Fruit fly (Drosophila melanogaster) whole organism, embryonic: ENCODE measurements around the gene alpha-Man-Ia.
A peak's percentile ranks its signal among the peaks of the same experiment; 100 is the strongest.

Experiments
- Atf-2 ChIP-seq: fragments of 200-800 bp; sonication (Bioruptor generic); optimal IDR thresholded peaks from 2 replicates; lab custom pipeline; 2016; ENCODE audit warnings: missing biosample characterization, missing genetic modification characterization
- Bteb2 ChIP-seq: fragments of 200-800 bp; sonication (Bioruptor generic); optimal IDR thresholded peaks from 2 replicates; lab custom pipeline; 2016; ENCODE audit warnings: missing biosample characterization, missing genetic modification characterization
- CG12391 ChIP-seq: fragments of 200-800 bp; sonication (Bioruptor generic); optimal IDR thresholded peaks from 3 replicates; lab custom pipeline; 2018; ENCODE audit warnings: missing biosample characterization, mild to moderate bottlenecking, missing genetic modification characterization, moderate library complexity
- CG13624 ChIP-seq: fragments of 200-800 bp; sonication (Bioruptor generic); optimal IDR thresholded peaks from 2 replicates; lab custom pipeline; 2016; ENCODE audit warnings: missing biosample characterization, missing genetic modification characterization
- CG15073 ChIP-seq: fragments of 200-800 bp; sonication (Bioruptor generic); optimal IDR thresholded peaks from 2 replicates; lab custom pipeline; 2016; ENCODE audit warnings: missing biosample characterization, missing genetic modification characterization
- CG15269 ChIP-seq: fragments of 200-800 bp; sonication (Bioruptor generic); optimal IDR thresholded peaks from 2 replicates; lab custom pipeline; 2018; ENCODE audit warnings: missing biosample characterization, mild to moderate bottlenecking, missing genetic modification characterization, moderate library complexity
- CG2120 ChIP-seq: fragments of 200-800 bp; sonication (Bioruptor generic); optimal IDR thresholded peaks from 3 replicates; lab custom pipeline; 2016; ENCODE audit warnings: missing biosample characterization, missing genetic modification characterization
- CG2712 ChIP-seq: fragments of 200-800 bp; optimal IDR thresholded peaks from 3 replicates; lab custom pipeline; 2019; ENCODE audit warnings: missing biosample characterization, mild to moderate bottlenecking, missing genetic modification characterization, moderate library complexity
- CG30020 ChIP-seq: fragments of 200-800 bp; optimal IDR thresholded peaks from 2 replicates; lab custom pipeline; 2019; ENCODE audit warnings: missing biosample characterization, mild to moderate bottlenecking, missing genetic modification characterization, moderate library complexity
- CG4617 ChIP-seq: fragments of 200-800 bp; sonication (Bioruptor generic); optimal IDR thresholded peaks from 3 replicates; lab custom pipeline; 2016; ENCODE audit warnings: missing biosample characterization, missing genetic modification characterization, borderline replicate concordance
- CG5245 ChIP-seq: fragments of 200-800 bp; sonication (Bioruptor generic); optimal IDR thresholded peaks from 3 replicates; lab custom pipeline; 2016; ENCODE audit warnings: missing biosample characterization, missing genetic modification characterization
- CG9437 ChIP-seq: fragments of 200-800 bp; sonication (Bioruptor generic); optimal IDR thresholded peaks from 2 replicates; lab custom pipeline; 2018; ENCODE audit warnings: missing biosample characterization, mild to moderate bottlenecking, missing genetic modification characterization
- CG9609 ChIP-seq: fragments of 200-800 bp; sonication (Bioruptor generic); optimal IDR thresholded peaks from 3 replicates; lab custom pipeline; 2016; ENCODE audit warnings: missing biosample characterization, missing genetic modification characterization
- Dek ChIP-seq: fragments of 200-800 bp; sonication (Bioruptor generic); optimal IDR thresholded peaks from 3 replicates; lab custom pipeline; 2019; ENCODE audit warnings: missing biosample characterization, mild to moderate bottlenecking, missing genetic modification characterization, moderate library complexity
- Elba2 ChIP-seq: fragments of 200-800 bp; sonication (Bioruptor generic); optimal IDR thresholded peaks from 3 replicates; lab custom pipeline; 2016; ENCODE audit warnings: missing biosample characterization, missing genetic modification characterization
- Ets65A ChIP-seq: fragments of 200-800 bp; sonication (Bioruptor generic); peaks from one replicate; lab custom pipeline; 2016; ENCODE audit warnings: missing biosample characterization, missing genetic modification characterization
- Gug ChIP-seq: fragments of 200-800 bp; sonication (Bioruptor generic); IDR thresholded peaks from 4 replicates; pipeline ENCODE4 v1.3.6; 2022; ENCODE audit warnings: missing biosample characterization, missing genetic modification characterization
- HmgZ ChIP-seq: fragments of 200-800 bp; sonication (Bioruptor generic); optimal IDR thresholded peaks from 2 replicates; lab custom pipeline; 2018; ENCODE audit warnings: missing biosample characterization, mild to moderate bottlenecking, missing genetic modification characterization
- Nf-YA ChIP-seq: fragments of 200-800 bp; sonication (Bioruptor generic); IDR thresholded peaks from 2 replicates; pipeline ENCODE4 v1.3.6; 2022; ENCODE audit warnings: missing biosample characterization, missing genetic modification characterization
- Pdp1 ChIP-seq, 2 experiments: fragments of 200-800 bp; sonication (Bioruptor generic); optimal IDR thresholded peaks; 3 replicates each; lab custom pipeline; 2016; ENCODE audit warnings: missing biosample characterization in 2 of 2, missing genetic modification characterization in 2 of 2, mild to moderate bottlenecking in 1 of 2, moderate library complexity in 1 of 2
- Poxn ChIP-seq: fragments of 200-800 bp; sonication (Bioruptor generic); IDR thresholded peaks from 2 replicates; pipeline ENCODE4 v1.3.6; 2022; ENCODE audit warnings: missing biosample characterization, missing genetic modification characterization
- Ptx1 ChIP-seq: fragments of 200-800 bp; sonication (Bioruptor generic); IDR thresholded peaks from 2 replicates; pipeline ENCODE4 v1.3.6; 2022; ENCODE audit warnings: missing biosample characterization, missing genetic modification characterization
- Scr ChIP-seq: fragments of 200-800 bp; sonication (Bioruptor generic); IDR thresholded peaks from 2 replicates; pipeline ENCODE4 v1.3.6; 2022; ENCODE audit warnings: missing biosample characterization, missing genetic modification characterization; ENCODE audit not compliant: partially characterized antibody
- Six4 ChIP-seq: fragments of 200-800 bp; sonication (Bioruptor generic); optimal IDR thresholded peaks from 2 replicates; lab custom pipeline; 2016; ENCODE audit warnings: missing biosample characterization, missing genetic modification characterization
- Sox100B ChIP-seq: fragments of 200-800 bp; sonication (Bioruptor generic); optimal IDR thresholded peaks from 3 replicates; lab custom pipeline; 2018; ENCODE audit warnings: missing biosample characterization, mild to moderate bottlenecking, missing genetic modification characterization
- Sox102F ChIP-seq: fragments of 200-800 bp; sonication (Bioruptor generic); optimal IDR thresholded peaks from 2 replicates; lab custom pipeline; 2018; ENCODE audit warnings: missing biosample characterization, mild to moderate bottlenecking, missing genetic modification characterization, moderate library complexity
- Taf1 ChIP-seq: fragments of 200-800 bp; sonication (Bioruptor generic); IDR thresholded peaks from 2 replicates; pipeline ENCODE4 v1.3.6; 2022; ENCODE audit warnings: missing biosample characterization, missing genetic modification characterization
- YL-1 ChIP-seq: fragments of 200-800 bp; sonication (Bioruptor generic); optimal IDR thresholded peaks from 3 replicates; lab custom pipeline; 2017; ENCODE audit warnings: missing biosample characterization, mild to moderate bottlenecking, missing genetic modification characterization
- br ChIP-seq: fragments of >200 bp; optimal IDR thresholded peaks from 2 replicates; lab custom pipeline; 2017
- bsh ChIP-seq, 2 experiments: fragments of 200-800 bp; sonication (Bioruptor generic); optimal IDR thresholded peaks; 2 replicates each; lab custom pipeline; 2017 to 2018; ENCODE audit warnings: mild to moderate bottlenecking in 2 of 2, missing biosample characterization in 2 of 2, missing genetic modification characterization in 2 of 2, moderate library complexity in 1 of 2
- fd64A ChIP-seq: fragments of 200-800 bp; sonication (Bioruptor generic); optimal IDR thresholded peaks from 3 replicates; lab custom pipeline; 2018; ENCODE audit warnings: missing biosample characterization, mild to moderate bottlenecking, missing genetic modification characterization
- grn ChIP-seq: fragments of 200-800 bp; sonication (Bioruptor generic); optimal IDR thresholded peaks from 3 replicates; lab custom pipeline; 2017; ENCODE audit warnings: missing biosample characterization, missing genetic modification characterization
- h ChIP-seq: fragments of >200 bp; optimal IDR thresholded peaks from 2 replicates; lab custom pipeline; 2017
- hbn ChIP-seq: fragments of 200-800 bp; sonication (Bioruptor generic); IDR thresholded peaks from 2 replicates; pipeline ENCODE4 v1.3.6; 2022; ENCODE audit warnings: missing biosample characterization, missing genetic modification characterization; ENCODE audit not compliant: partially characterized antibody
- her ChIP-seq: fragments of 200-800 bp; sonication (Bioruptor generic); optimal IDR thresholded peaks from 2 replicates; lab custom pipeline; 2016; ENCODE audit warnings: missing biosample characterization, missing genetic modification characterization
- insv ChIP-seq, 2 experiments: fragments of 200-800 bp; sonication (Bioruptor generic); optimal IDR thresholded peaks; 3 replicates each; lab custom pipeline; 2016 to 2018; ENCODE audit warnings: missing biosample characterization in 2 of 2, missing genetic modification characterization in 2 of 2
- mirr ChIP-seq: fragments of 200-800 bp; sonication (Bioruptor generic); optimal IDR thresholded peaks from 3 replicates; lab custom pipeline; 2018; ENCODE audit warnings: missing biosample characterization, mild to moderate bottlenecking, missing genetic modification characterization
- pnt ChIP-seq: fragments of 200-800 bp; sonication (Bioruptor generic); optimal IDR thresholded peaks from 3 replicates; lab custom pipeline; 2016; ENCODE audit warnings: missing biosample characterization, missing genetic modification characterization
- prd ChIP-seq, 3 experiments: fragments of >200 bp in 2 of 3; fragments of 200-800 bp in 1 of 3; sonication (Bioruptor generic) in 1 of 3; optimal IDR thresholded peaks in 2 of 3; IDR thresholded peaks in 1 of 3; 2 replicates in 2 of 3; 3 replicates in 1 of 3; pipeline versions ENCODE4 v1.3.6 to Lab custom; 2017 to 2022; ENCODE audit warnings: missing biosample characterization in 1 of 3, missing genetic modification characterization in 1 of 3
- sisA ChIP-seq: fragments of 200-800 bp; sonication (Bioruptor generic); IDR thresholded peaks from 2 replicates; pipeline ENCODE4 v1.3.6; 2022; ENCODE audit warnings: missing biosample characterization, missing genetic modification characterization
- sqz ChIP-seq: fragments of 200-800 bp; sonication (Bioruptor generic); optimal IDR thresholded peaks from 3 replicates; lab custom pipeline; 2018; ENCODE audit warnings: missing biosample characterization, mild to moderate bottlenecking, missing genetic modification characterization
- stc ChIP-seq: fragments of 200-800 bp; sonication (Bioruptor generic); IDR thresholded peaks from 2 replicates; pipeline ENCODE4 v1.3.6; 2022; ENCODE audit warnings: missing biosample characterization, missing genetic modification characterization
- stwl ChIP-seq: fragments of 200-800 bp; sonication (Bioruptor generic); optimal IDR thresholded peaks from 3 replicates; lab custom pipeline; 2018; ENCODE audit warnings: missing biosample characterization, mild to moderate bottlenecking, missing genetic modification characterization, moderate library complexity
- sug ChIP-seq: fragments of 200-800 bp; optimal IDR thresholded peaks from 2 replicates; lab custom pipeline; 2019; ENCODE audit warnings: missing biosample characterization, mild to moderate bottlenecking, missing genetic modification characterization, moderate library complexity
- tin ChIP-seq: fragments of 200-800 bp; sonication (Bioruptor generic); optimal IDR thresholded peaks from 3 replicates; lab custom pipeline; 2016; ENCODE audit warnings: missing biosample characterization, missing genetic modification characterization
- ttk ChIP-seq: fragments of 200-800 bp; sonication (Bioruptor generic); IDR thresholded peaks from 2 replicates; pipeline ENCODE4 v2.1.2; 2022; ENCODE audit warnings: missing biosample characterization, missing genetic modification characterization
- wdn ChIP-seq: fragments of 200-800 bp; sonication (Bioruptor generic); IDR thresholded peaks from 2 replicates; pipeline ENCODE4 v1.3.6; 2022; ENCODE audit warnings: missing biosample characterization, missing genetic modification characterization
- wor ChIP-seq: fragments of 200-800 bp; sonication (Bioruptor generic); IDR thresholded peaks from 2 replicates; pipeline ENCODE4 v1.3.6; 2022; ENCODE audit warnings: missing biosample characterization, missing genetic modification characterization
- yki ChIP-seq: fragments of >200 bp; optimal IDR thresholded peaks from 3 replicates; lab custom pipeline; 2018
- zf30C ChIP-seq: fragments of 200-800 bp; sonication (Bioruptor generic); optimal IDR thresholded peaks from 3 replicates; lab custom pipeline; 2018; ENCODE audit warnings: missing biosample characterization, mild to moderate bottlenecking, missing genetic modification characterization
- zfh1 ChIP-seq: fragments of 200-800 bp; sonication (Bioruptor generic); IDR thresholded peaks from 3 replicates; pipeline ENCODE4 v1.3.6; 2022; ENCODE audit warnings: missing biosample characterization, missing genetic modification characterization

alpha-Man-Ia gene

dm6 chrX:10365748-10366415, 40.1 kb upstream of the alpha-Man-Ia start (continued):
- TF ChIP-seq Dek (tag; lab: Kevin White, UChicago): no peak
- 0 out of 2 replicates have a peak, but pooled peaks have one; percentile 11 for TF ChIP-seq Ptx1 (GFP tag; lab: Robert Waterston, UW)
- TF ChIP-seq CG30020 (tag; lab: Kevin White, UChicago): peak; percentile 13
- no peak for TF ChIP-seq her (GFP tag; lab: Kevin White, UChicago)
- no peak for TF ChIP-seq CG5245
- TF ChIP-seq br: no peak
- TF ChIP-seq prd (optimal IDR thresholded peaks at IDR 0.05; lab: Kevin White, UChicago): no peak
- no peak for TF ChIP-seq prd (GFP tag; IDR thresholded peaks at IDR 0.05; lab: Robert Waterston, UW)
- TF ChIP-seq Gug (GFP tag; lab: Robert Waterston, UW): no peak
- no peak for TF ChIP-seq CG15073 (GFP tag; lab: Kevin White, UChicago)
- peak; percentile 49 for TF ChIP-seq sug (tag; lab: Kevin White, UChicago)
- TF ChIP-seq grn (GFP tag; lab: Kevin White, UChicago): no peak
- no peak for TF ChIP-seq Nf-YA
- TF ChIP-seq Poxn (GFP tag; lab: Robert Waterston, UW): no peak
- no peak for TF ChIP-seq Sox100B (GFP tag; lab: Kevin White, UChicago)
- no peak for TF ChIP-seq yki
- peak; percentile 76 for TF ChIP-seq stwl (tag; lab: Kevin White, UChicago)
- peak; percentile 68 for TF ChIP-seq CG13624 (GFP tag; lab: Kevin White, UChicago)
- peak; percentile 51 for TF ChIP-seq CG4617
- TF ChIP-seq fd64A (GFP tag; lab: Kevin White, UChicago): no peak
- no peak for TF ChIP-seq zf30C (GFP tag; lab: Kevin White, UChicago)
- TF ChIP-seq insv (GFP tag; optimal IDR thresholded peaks at IDR 0.05; lab: Kevin White, UChicago): peak; percentile 84 to 98
- no peak for TF ChIP-seq CG2120
- TF ChIP-seq CG2712 (tag; lab: Kevin White, UChicago): peak; percentile 32
- TF ChIP-seq HmgZ (tag; lab: Kevin White, UChicago): peak; percentile 17
- TF ChIP-seq Scr (GFP tag; lab: Robert Waterston, UW): peak; percentile 89
- no peak for TF ChIP-seq stc (GFP tag; lab: Robert Waterston, UW)
- TF ChIP-seq sqz (GFP tag; lab: Kevin White, UChicago): peak; percentile 28
- TF ChIP-seq mirr (GFP tag; lab: Kevin White, UChicago): peak; percentile 31
- 0 out of 3 replicates have a peak, but pooled peaks have one; percentile 37 for TF ChIP-seq zfh1 (GFP tag; lab: Robert Waterston, UW)
- no peak for TF ChIP-seq ttk (GFP tag; lab: Robert Waterston, UW)
- TF ChIP-seq Pdp1 (GFP tag; optimal IDR thresholded peaks at IDR 0.05; lab: Kevin White, UChicago): peak in 1 of 2 experiments; percentile 2
- no peak for TF ChIP-seq pnt (GFP tag; lab: Kevin White, UChicago)
- no peak for TF ChIP-seq Ets65A (GFP tag; lab: Kevin White, UChicago)
- peak; percentile 0 for TF ChIP-seq CG12391 (tag; lab: Kevin White, UChicago)
- peak; percentile 62 for TF ChIP-seq YL-1 (GFP tag; lab: Kevin White, UChicago)
- TF ChIP-seq Six4 (GFP tag; lab: Kevin White, UChicago): no peak
- peak; percentile 17 for TF ChIP-seq Elba2
- TF ChIP-seq wor (GFP tag; lab: Robert Waterston, UW): no peak
- TF ChIP-seq CG9437: no peak
- no peak for TF ChIP-seq sisA (GFP tag; lab: Robert Waterston, UW)
- TF ChIP-seq h: no peak
- no peak for TF ChIP-seq Taf1 (GFP tag; lab: Robert Waterston, UW)
- no peak for TF ChIP-seq Bteb2 (GFP tag; lab: Kevin White, UChicago)
- peak; percentile 2 for TF ChIP-seq tin (GFP tag; lab: Kevin White, UChicago)
- no peak for TF ChIP-seq CG9609 (GFP tag; lab: Kevin White, UChicago)
- TF ChIP-seq Atf-2 (GFP tag; lab: Kevin White, UChicago): no peak
- no peak for TF ChIP-seq bsh (GFP tag; optimal IDR thresholded peaks at IDR 0.05; lab: Kevin White, UChicago)
- no peak for TF ChIP-seq CG15269 (tag; lab: Kevin White, UChicago)
- peak; percentile 91 for TF ChIP-seq hbn (GFP tag; lab: Robert Waterston, UW)
- TF ChIP-seq wdn (GFP tag; lab: Robert Waterston, UW): no peak
- no peak for TF ChIP-seq Sox102F
